Fruit fly (Drosophila melanogaster) S2 (cell line): ENCODE data around the gene CG11342.

ENCODE experiments used
- CG8478 ChIP-seq: fragments of >200 bp; optimal IDR thresholded peaks from 2 replicates; lab custom pipeline; 2018
- CTCF ChIP-seq, 2 experiments: fragments of >200 bp; optimal IDR thresholded peaks; 2 replicates each; lab custom pipeline; 2018

DNA sequence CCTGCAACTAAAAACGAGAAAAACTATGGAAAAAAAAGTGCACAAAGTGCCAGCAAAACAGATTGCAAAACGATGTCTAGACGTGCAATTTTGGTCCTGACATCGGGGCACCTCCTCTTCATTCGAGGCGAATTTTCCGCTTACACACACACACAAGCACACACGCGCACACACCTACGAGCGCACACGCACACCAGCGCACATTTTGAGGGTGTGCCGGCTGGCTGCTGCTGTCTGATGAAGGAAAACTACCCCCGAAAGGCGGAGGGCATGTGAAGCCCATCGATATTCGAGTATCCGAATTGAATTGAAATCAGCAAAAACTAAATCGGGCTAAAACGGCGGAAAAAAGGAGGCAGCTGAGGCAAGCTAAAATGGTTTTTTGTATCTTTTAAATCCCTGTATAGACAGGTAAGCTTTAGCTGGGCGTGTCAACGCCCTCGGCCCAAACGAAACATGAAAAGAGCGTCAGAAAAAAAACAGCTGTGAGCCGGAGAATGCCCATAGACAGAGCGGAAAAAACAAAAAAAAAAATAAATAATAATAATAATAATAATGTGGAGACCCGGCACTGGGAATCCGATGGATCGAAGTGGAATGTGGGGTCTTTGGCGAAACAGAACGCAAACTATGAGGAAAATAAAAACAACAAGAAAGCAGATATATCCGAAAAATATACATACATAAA, 7.4 kb downstream of the CG11342 start:
- no peak for TF ChIP-seq CTCF (optimal IDR thresholded peaks at IDR 0.05; lab: Kevin White, UChicago)
- TF ChIP-seq CG8478, result no peak
